Worm (Caenorhabditis elegans) whole organism, mixed stage, embryonic: ENCODE results near the gene C25H3.1.

Source experiments
- lin-13 ChIP-seq: fragments of 150-350 bp; optimal IDR thresholded peaks from 2 replicates; lab custom pipeline; 2014; ENCODE audit warnings: missing biosample characterization, missing genetic modification characterization
- lsy-2 ChIP-seq: fragments of 150-350 bp; optimal IDR thresholded peaks from 2 replicates; lab custom pipeline; 2014; ENCODE audit warnings: missing biosample characterization, missing genetic modification characterization
- pha-4 ChIP-seq: fragments of 150-350 bp; optimal IDR thresholded peaks from 2 replicates; lab custom pipeline; 2018; ENCODE audit warnings: missing biosample characterization, missing genetic modification reagents, missing genetic modification characterization
- snpc-4 ChIP-seq: fragments of 150-350 bp; optimal IDR thresholded peaks from 2 replicates; lab custom pipeline; 2014; ENCODE audit warnings: missing biosample characterization, missing genetic modification characterization
- unc-62 ChIP-seq: fragments of 150-350 bp; optimal IDR thresholded peaks from 2 replicates; lab custom pipeline; 2014; ENCODE audit warnings: missing biosample characterization, missing genetic modification reagents, missing genetic modification characterization

ce11 chrII:5694798-5695197 is 4.1 kb upstream of the C25H3.1 start, which contains the start of gene C25H3.14:
- TF ChIP-seq snpc-4 (tag; lab: Kevin White, UChicago) (no peak), unc-62 (no peak), lin-13 (tag; lab: Kevin White, UChicago) (no peak), lsy-2 (tag; lab: Kevin White, UChicago) (no peak), pha-4 (tag; lab: Kevin White, UChicago) (no peak)
